Worm (Caenorhabditis elegans): Measurements from ENCODE around the gene aqp-2.

Gene aqp-2

ce11 chrII:9306835-9307234 lies 45.1 kb upstream of the aqp-2 start:
- TF ChIP-seq flh-1 (GFP tag; optimal IDR thresholded peaks at IDR 0.05) (no peak), lsy-2 (tag; optimal IDR thresholded peaks at IDR 0.05) (no peak), unc-62 (GFP tag; optimal IDR thresholded peaks at IDR 0.05) (peak; percentile 96), mls-2 (tag; optimal IDR thresholded peaks at IDR 0.05) (no peak), cnd-1 (tag; optimal IDR thresholded peaks at IDR 0.05) (peak; percentile 12), ces-1 (GFP tag; optimal IDR thresholded peaks at IDR 0.05) (peak; percentile 98), unc-120 (tag; optimal IDR thresholded peaks at IDR 0.05; ENCODE audit: poor library complexity, severe bottlenecking) (peak; percentile 79), mab-5 (tag; optimal IDR thresholded peaks at IDR 0.05) (peak; percentile 52), ceh-39 (tag; optimal IDR thresholded peaks at IDR 0.05) (no peak), hlh-1 (tag; optimal IDR thresholded peaks at IDR 0.05) (peak; percentile 54), zip-8 (tag; optimal IDR thresholded peaks at IDR 0.05) (no peak), sptf-1 (tag; optimal IDR thresholded peaks at IDR 0.05) (no peak), elt-1 (tag; optimal IDR thresholded peaks at IDR 0.05; ENCODE audit: borderline replicate concordance, insufficient read depth) (no peak)

- TF ChIP-seq unc-62 (GFP tag; optimal IDR thresholded peaks at IDR 0.05) (peak; percentile 30), nhr-28 (tag; optimal IDR thresholded peaks at IDR 0.05) (no peak), hlh-1 (tag; optimal IDR thresholded peaks at IDR 0.05) (no peak), ces-1 (GFP tag; optimal IDR thresholded peaks at IDR 0.05) (peak; percentile 85), unc-39 (tag; optimal IDR thresholded peaks at IDR 0.05) (no peak), mep-1 (tag; optimal IDR thresholded peaks at IDR 0.05) (no peak), flh-1 (GFP tag; optimal IDR thresholded peaks at IDR 0.05) (no peak)
Measured at ce11 chrII:9305575-9305974, 43.8 kb upstream of the aqp-2 start.

- no peak for TF ChIP-seq snpc-4 (tag; optimal IDR thresholded peaks at IDR 0.05)
- TF ChIP-seq ceh-43 (GFP tag; optimal IDR thresholded peaks at IDR 0.05) = no peak
- TF ChIP-seq ceh-39 (tag; optimal IDR thresholded peaks at IDR 0.05) = no peak
- TF ChIP-seq ces-1 (GFP tag; optimal IDR thresholded peaks at IDR 0.05) = peak; percentile 94
- peak; percentile 20 for TF ChIP-seq cnd-1 (tag; optimal IDR thresholded peaks at IDR 0.05)
- peak; percentile 26 for TF ChIP-seq hlh-1 (tag; optimal IDR thresholded peaks at IDR 0.05)
- TF ChIP-seq mls-2 (tag; optimal IDR thresholded peaks at IDR 0.05) = peak; percentile 34
- TF ChIP-seq tbx-8 (GFP tag; optimal IDR thresholded peaks at IDR 0.05) = no peak
- no peak for TF ChIP-seq sptf-1 (tag; optimal IDR thresholded peaks at IDR 0.05)
Measured at ce11 chrII:9304849-9305248, 43.1 kb upstream of the aqp-2 start.

- TF ChIP-seq mab-5 (tag; optimal IDR thresholded peaks at IDR 0.05) (no peak), ces-1 (GFP tag; optimal IDR thresholded peaks at IDR 0.05) (peak; percentile 8)
Measured at ce11 chrII:9303545-9303944, 41.8 kb upstream of the aqp-2 start.

ce11 chrII:9301065-9301464 lies 39.3 kb upstream of the aqp-2 start:
- TF ChIP-seq nhr-2 (tag; optimal IDR thresholded peaks at IDR 0.05) (peak; percentile 28), sptf-1 (tag; optimal IDR thresholded peaks at IDR 0.05) (no peak), snpc-4 (tag; optimal IDR thresholded peaks at IDR 0.05) (no peak), elt-1 (tag; optimal IDR thresholded peaks at IDR 0.05; ENCODE audit: borderline replicate concordance, insufficient read depth) (peak; percentile 22)

ce11 chrII:9299679-9300078 lies 37.9 kb upstream of the aqp-2 start:
- TF ChIP-seq M03D4.4 (tag; optimal IDR thresholded peaks at IDR 0.05) (no peak), tbx-8 (GFP tag; optimal IDR thresholded peaks at IDR 0.05) (no peak), blmp-1 (tag; optimal IDR thresholded peaks at IDR 0.05) (no peak), hlh-1 (tag; optimal IDR thresholded peaks at IDR 0.05) (peak; percentile 31), nhr-2 (tag; optimal IDR thresholded peaks at IDR 0.05) (no peak), unc-39 (tag; optimal IDR thresholded peaks at IDR 0.05) (no peak), mep-1 (tag; optimal IDR thresholded peaks at IDR 0.05) (no peak), zip-8 (tag; optimal IDR thresholded peaks at IDR 0.05) (no peak), mls-2 (tag; optimal IDR thresholded peaks at IDR 0.05) (no peak), unc-120 (tag; optimal IDR thresholded peaks at IDR 0.05; ENCODE audit: poor library complexity, severe bottlenecking) (peak; percentile 10), drap-1 (GFP tag; optimal IDR thresholded peaks at IDR 0.05) (no peak), bed-3 (GFP tag; optimal IDR thresholded peaks at IDR 0.05) (no peak), snpc-4 (tag; optimal IDR thresholded peaks at IDR 0.05) (no peak), ceh-83 (GFP tag; optimal IDR thresholded peaks at IDR 0.05) (no peak), flh-1 (GFP tag; optimal IDR thresholded peaks at IDR 0.05) (no peak), lsy-2 (tag; optimal IDR thresholded peaks at IDR 0.05) (no peak), unc-62 (GFP tag; optimal IDR thresholded peaks at IDR 0.05) (peak; percentile 53), nhr-76 (tag; optimal IDR thresholded peaks at IDR 0.05) (no peak), nhr-28 (tag; optimal IDR thresholded peaks at IDR 0.05) (no peak), cnd-1 (tag; optimal IDR thresholded peaks at IDR 0.05) (no peak), elt-1 (tag; optimal IDR thresholded peaks at IDR 0.05; ENCODE audit: borderline replicate concordance, insufficient read depth) (no peak), ces-1 (GFP tag; optimal IDR thresholded peaks at IDR 0.05) (no peak), elt-3 (tag; optimal IDR thresholded peaks at IDR 0.05) (no peak), ceh-39 (tag; optimal IDR thresholded peaks at IDR 0.05) (no peak), sptf-1 (tag; optimal IDR thresholded peaks at IDR 0.05) (no peak), ceh-43 (GFP tag; optimal IDR thresholded peaks at IDR 0.05) (no peak), pha-4 (tag; optimal IDR thresholded peaks at IDR 0.05) (no peak), lin-13 (tag; optimal IDR thresholded peaks at IDR 0.05) (no peak), nhr-237 (tag; optimal IDR thresholded peaks at IDR 0.05) (no peak), nhr-12 (tag; optimal IDR thresholded peaks at IDR 0.05) (no peak), mab-5 (tag; optimal IDR thresholded peaks at IDR 0.05) (peak; percentile 88), ztf-11 (tag; optimal IDR thresholded peaks at IDR 0.05) (no peak), lin-32 (GFP tag; optimal IDR thresholded peaks at IDR 0.05) (no peak)

Measured in whole organism, mixed stage, embryonic.